Worm (Caenorhabditis elegans) whole organism, L1 larva: Measurements from ENCODE around the gene set-25.

Source experiments
- ama-1 ChIP-seq: fragments of 150-350 bp; optimal IDR thresholded peaks from 2 replicates; lab custom pipeline; 2014
- elt-2 ChIP-seq: sonication (generic microtip); optimal IDR thresholded peaks from 2 replicates; lab custom pipeline; 2016; ENCODE audit warnings: missing genetic modification characterization, mild to moderate bottlenecking, inconsistent platforms, missing compliant biosample characterization, missing genetic modification reagents
- elt-3 ChIP-seq, 6 experiments: fragments of 150-350 bp in 1 of 6; sonication (generic microtip); optimal IDR thresholded peaks; 2 replicates each; lab custom pipeline; 2017 to 2018; ENCODE audit warnings: missing biosample characterization in 6 of 6, missing genetic modification characterization in 6 of 6, inconsistent platforms in 1 of 6
- fos-1 ChIP-seq: fragments of 150-350 bp; optimal IDR thresholded peaks from 2 replicates; lab custom pipeline; 2014; ENCODE audit warnings: missing biosample characterization, missing genetic modification characterization
- jun-1 ChIP-seq: fragments of 150-350 bp; optimal IDR thresholded peaks from 2 replicates; lab custom pipeline; 2014; ENCODE audit warnings: missing biosample characterization, missing genetic modification reagents, missing genetic modification characterization
- lin-39 ChIP-seq: fragments of 150-350 bp; optimal IDR thresholded peaks from 2 replicates; lab custom pipeline; 2014; ENCODE audit warnings: missing biosample characterization, missing genetic modification reagents, missing genetic modification characterization
- nhr-84 ChIP-seq: sonication (generic microtip); optimal IDR thresholded peaks from 2 replicates; lab custom pipeline; 2017; ENCODE audit warnings: missing biosample characterization, missing genetic modification characterization
- vab-15 ChIP-seq: sonication (generic microtip); optimal IDR thresholded peaks from 2 replicates; lab custom pipeline; 2017; ENCODE audit warnings: missing genotype, mild to moderate bottlenecking, missing genetic modification characterization, missing compliant biosample characterization

DNA sequence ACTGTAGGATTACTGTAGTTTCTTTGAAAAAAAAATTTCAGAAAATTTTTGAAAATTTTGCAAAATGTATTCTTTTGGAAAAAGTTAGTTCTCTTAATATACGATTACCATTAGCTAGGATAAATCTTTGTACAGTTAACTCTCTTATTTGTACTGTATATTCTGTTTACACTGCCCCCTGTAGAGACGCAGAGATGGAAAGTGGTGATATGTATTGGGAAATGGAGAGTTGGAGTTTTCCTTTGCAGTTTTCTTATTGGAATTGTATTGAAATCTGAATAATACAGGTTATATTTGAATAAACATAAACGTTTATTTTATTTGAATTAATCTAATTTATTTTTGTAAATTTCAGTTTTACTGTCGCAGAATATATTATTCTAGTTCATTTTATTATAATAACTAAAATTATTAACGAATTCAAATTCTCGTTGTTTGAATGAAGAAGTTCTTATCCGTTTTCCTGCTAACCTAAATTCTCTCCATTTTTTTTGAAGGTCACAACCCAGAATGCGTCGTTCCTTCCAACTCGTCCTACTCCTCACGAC lies 38.6 kb downstream of the set-25 start, which contains the start of gene F56A8.9:
- TF ChIP-seq nhr-84 (tag; lab: Kevin White, UChicago) (no peak), ama-1 (lab: Kevin White, UChicago) (no peak), lin-39 (tag; lab: Kevin White, UChicago) (no peak), elt-2 (no peak), elt-3 (tag; optimal IDR thresholded peaks at IDR 0.05; lab: Kevin White, UChicago) (no peak), vab-15 (no peak), jun-1 (tag; lab: Kevin White, UChicago) (no peak), fos-1 (tag; lab: Kevin White, UChicago) (no peak)
